Worm (Caenorhabditis elegans) whole organism, L2 larva: ENCODE measurements around the gene cest-2.2.

ENCODE experiments used
- C34F6.9 ChIP-seq: fragments of 150-350 bp; optimal IDR thresholded peaks from 2 replicates; lab custom pipeline; 2014; ENCODE audit warnings: missing biosample characterization, missing genetic modification characterization
- F13H6.1 ChIP-seq: sonication (generic microtip); optimal IDR thresholded peaks from 2 replicates; lab custom pipeline; 2016; ENCODE audit warnings: missing genetic modification characterization, missing compliant biosample characterization
- R02D3.7 ChIP-seq: fragments of 150-350 bp; optimal IDR thresholded peaks from 2 replicates; lab custom pipeline; 2014; ENCODE audit warnings: missing biosample characterization, missing genetic modification characterization
- Y55F3AM.14 ChIP-seq: fragments of 200-800 bp; sonication (Bioruptor generic); optimal IDR thresholded peaks from 2 replicates; lab custom pipeline; 2018; ENCODE audit warnings: mild to moderate bottlenecking, missing genetic modification characterization, missing compliant biosample characterization
- ZK546.5 ChIP-seq: sonication (generic microtip); optimal IDR thresholded peaks from 2 replicates; lab custom pipeline; 2017; ENCODE audit warnings: missing biosample characterization, missing genetic modification characterization
- ama-1 ChIP-seq: fragments of 150-350 bp; optimal IDR thresholded peaks from 2 replicates; lab custom pipeline; 2018; ENCODE audit warnings: inconsistent platforms
- ceh-82 ChIP-seq: fragments of 150-350 bp; optimal IDR thresholded peaks from 2 replicates; lab custom pipeline; 2014; ENCODE audit warnings: missing biosample characterization, missing genetic modification characterization
- dmd-4 ChIP-seq: sonication (generic microtip); optimal IDR thresholded peaks from 2 replicates; lab custom pipeline; 2017; ENCODE audit warnings: missing biosample characterization, missing genetic modification characterization
- egl-27 ChIP-seq: sonication (generic microtip); optimal IDR thresholded peaks from 3 replicates; lab custom pipeline; 2017; ENCODE audit warnings: missing biosample characterization, missing genetic modification reagents, missing genetic modification characterization
- elt-1 ChIP-seq: fragments of 150-350 bp; optimal IDR thresholded peaks from 2 replicates; lab custom pipeline; 2014; ENCODE audit warnings: missing biosample characterization, missing genetic modification characterization
- elt-3 ChIP-seq: sonication (generic microtip); optimal IDR thresholded peaks from 2 replicates; lab custom pipeline; 2017; ENCODE audit warnings: missing biosample characterization, missing genetic modification characterization
- gmeb-1 ChIP-seq: fragments of 150-350 bp; optimal IDR thresholded peaks from 2 replicates; lab custom pipeline; 2014; ENCODE audit warnings: missing biosample characterization, missing genetic modification characterization
- lin-11 ChIP-seq: fragments of 150-350 bp; sonication (generic microtip); optimal IDR thresholded peaks from 2 replicates; lab custom pipeline; 2014; ENCODE audit warnings: missing biosample characterization, missing genetic modification characterization, inconsistent platforms, mixed read lengths
- lin-13 ChIP-seq: fragments of 150-350 bp; optimal IDR thresholded peaks from 2 replicates; lab custom pipeline; 2014; ENCODE audit warnings: missing biosample characterization, missing genetic modification reagents, missing genetic modification characterization
- lsy-2 ChIP-seq, 2 experiments: fragments of 150-350 bp in 1 of 2; sonication (generic microtip) in 1 of 2; optimal IDR thresholded peaks; 2 replicates each; lab custom pipeline; 2014 to 2017; ENCODE audit warnings: missing biosample characterization in 2 of 2, missing genetic modification characterization in 2 of 2
- mab-5 ChIP-seq: fragments of 150-350 bp; optimal IDR thresholded peaks from 2 replicates; lab custom pipeline; 2014; ENCODE audit warnings: missing biosample characterization, missing genetic modification characterization
- mbf-1 ChIP-seq: sonication (generic microtip); optimal IDR thresholded peaks from 2 replicates; lab custom pipeline; 2017; ENCODE audit warnings: missing biosample characterization, missing genetic modification characterization
- mdl-1 ChIP-seq, 2 experiments: fragments of 150-350 bp in 1 of 2; sonication (generic microtip) in 1 of 2; optimal IDR thresholded peaks; 2 replicates each; lab custom pipeline; 2017; ENCODE audit warnings: missing biosample characterization in 2 of 2, missing genetic modification characterization in 2 of 2
- nhr-10 ChIP-seq: sonication (generic microtip); optimal IDR thresholded peaks from 2 replicates; lab custom pipeline; 2017; ENCODE audit warnings: missing biosample characterization, missing genetic modification characterization
- nhr-11 ChIP-seq: fragments of 150-350 bp; optimal IDR thresholded peaks from 2 replicates; lab custom pipeline; 2014; ENCODE audit warnings: missing biosample characterization, missing genetic modification characterization
- nhr-12 ChIP-seq: fragments of 150-350 bp; optimal IDR thresholded peaks from 2 replicates; lab custom pipeline; 2014; ENCODE audit warnings: missing biosample characterization, missing genetic modification characterization
- nhr-129 ChIP-seq: fragments of 150-350 bp; optimal IDR thresholded peaks from 2 replicates; lab custom pipeline; 2014; ENCODE audit warnings: missing biosample characterization, missing genetic modification characterization
- nhr-237 ChIP-seq: fragments of 150-350 bp; optimal IDR thresholded peaks from 2 replicates; lab custom pipeline; 2014; ENCODE audit warnings: missing biosample characterization, missing genetic modification characterization
- nhr-25 ChIP-seq: fragments of 150-350 bp; sonication (generic microtip); optimal IDR thresholded peaks from 3 replicates; lab custom pipeline; 2014; ENCODE audit warnings: missing biosample characterization, missing genetic modification characterization
- nhr-6 ChIP-seq: fragments of 150-350 bp; optimal IDR thresholded peaks from 2 replicates; lab custom pipeline; 2014; ENCODE audit warnings: missing biosample characterization, missing genetic modification characterization
- nhr-77 ChIP-seq: fragments of 150-350 bp; optimal IDR thresholded peaks from 2 replicates; lab custom pipeline; 2014; ENCODE audit warnings: missing biosample characterization, missing genetic modification characterization
- peb-1 ChIP-seq: fragments of 150-350 bp; optimal IDR thresholded peaks from 2 replicates; lab custom pipeline; 2014; ENCODE audit warnings: missing biosample characterization, missing genetic modification characterization
- sem-4 ChIP-seq: fragments of 150-350 bp; optimal IDR thresholded peaks from 2 replicates; lab custom pipeline; 2014; ENCODE audit warnings: missing biosample characterization, missing genetic modification reagents, missing genetic modification characterization
- skn-1 ChIP-seq: sonication (generic microtip); optimal IDR thresholded peaks from 2 replicates; lab custom pipeline; 2017; ENCODE audit warnings: missing biosample characterization, missing genetic modification characterization
- sma-3 ChIP-seq: sonication (generic microtip); optimal IDR thresholded peaks from 2 replicates; lab custom pipeline; 2016; ENCODE audit warnings: missing genetic modification reagents, missing genetic modification characterization, missing compliant biosample characterization
- sma-9 ChIP-seq, 2 experiments: fragments of 150-350 bp in 1 of 2; sonication (generic microtip) in 1 of 2; optimal IDR thresholded peaks; 2 replicates each; lab custom pipeline; 2014 to 2016; ENCODE audit warnings: missing genetic modification characterization in 2 of 2, mild to moderate bottlenecking in 1 of 2, missing biosample characterization in 1 of 2, missing compliant biosample characterization in 1 of 2, missing genetic modification reagents in 1 of 2, moderate library complexity in 1 of 2
- unc-55 ChIP-seq: fragments of 150-350 bp; sonication (generic microtip); optimal IDR thresholded peaks from 3 replicates; lab custom pipeline; 2014; ENCODE audit warnings: missing biosample characterization, missing genetic modification reagents, missing genetic modification characterization
- unc-62 ChIP-seq: fragments of 150-350 bp; optimal IDR thresholded peaks from 2 replicates; lab custom pipeline; 2014; ENCODE audit warnings: missing biosample characterization, missing genetic modification reagents, missing genetic modification characterization
- ztf-4 ChIP-seq: fragments of 150-350 bp; optimal IDR thresholded peaks from 2 replicates; lab custom pipeline; 2014; ENCODE audit warnings: missing biosample characterization, missing genetic modification characterization

Gene cest-2.2

ce11 chrV:14145267-14145666 is 29.9 kb downstream of the cest-2.2 start, which contains the start of gene par-1:
par-1 (minus strand) TSS chrV:14145367.
- TF ChIP-seq lin-13 (GFP tag; lab: Kevin White, UChicago) (no peak), sma-9 (GFP tag; optimal IDR thresholded peaks at IDR 0.05; lab: Kevin White, UChicago) (no peak), sma-9 (tag; optimal IDR thresholded peaks at IDR 0.05; lab: Kevin White, UChicago) (no peak), ztf-4 (tag; lab: Kevin White, UChicago) (no peak), ceh-82 (no peak), ZK546.5 (tag; lab: Kevin White, UChicago) (no peak), nhr-12 (tag; lab: Kevin White, UChicago) (no peak), skn-1 (tag; lab: Kevin White, UChicago) (no peak), nhr-237 (tag; lab: Kevin White, UChicago) (no peak), ama-1 (lab: Kevin White, UChicago) (no peak), nhr-11 (tag; lab: Kevin White, UChicago) (no peak), C34F6.9 (no peak), R02D3.7 (tag; lab: Kevin White, UChicago) (no peak), mdl-1 (tag; optimal IDR thresholded peaks at IDR 0.05; lab: Kevin White, UChicago) (no peak), nhr-129 (tag; lab: Kevin White, UChicago) (no peak), Y55F3AM.14 (GFP tag; lab: Kevin White, UChicago) (no peak), mab-5 (tag; lab: Kevin White, UChicago) (no peak), egl-27 (tag; lab: Kevin White, UChicago) (no peak), dmd-4 (tag; lab: Kevin White, UChicago) (no peak), nhr-25 (no peak)

ce11 chrV:14143634-14144033 is 31.5 kb downstream of the cest-2.2 start:
- no peak for TF ChIP-seq lin-11 (tag; lab: Kevin White, UChicago)
- TF ChIP-seq lsy-2 (tag; optimal IDR thresholded peaks at IDR 0.05; lab: Kevin White, UChicago): peak; percentile 8 to 67
- no peak for TF ChIP-seq nhr-12 (tag; lab: Kevin White, UChicago)
- TF ChIP-seq nhr-129 (tag; lab: Kevin White, UChicago): peak; percentile 39
- TF ChIP-seq C34F6.9: peak; percentile 82
- TF ChIP-seq mab-5 (tag; lab: Kevin White, UChicago): peak; percentile 66
- TF ChIP-seq sma-3 (GFP tag; lab: Kevin White, UChicago): no peak
- TF ChIP-seq nhr-10 (tag; lab: Kevin White, UChicago): no peak
- peak; percentile 40 for TF ChIP-seq F13H6.1 (tag; lab: Kevin White, UChicago)
- TF ChIP-seq gmeb-1 (tag; lab: Kevin White, UChicago): no peak
- TF ChIP-seq peb-1 (tag; lab: Kevin White, UChicago): no peak
- TF ChIP-seq mdl-1 (tag; optimal IDR thresholded peaks at IDR 0.05; lab: Kevin White, UChicago): peak in 1 of 2 experiments; percentile 9
- TF ChIP-seq nhr-237 (tag; lab: Kevin White, UChicago): peak; percentile 20
- no peak for TF ChIP-seq ceh-82
- TF ChIP-seq unc-55 (GFP tag; lab: Kevin White, UChicago): peak; percentile 81
- TF ChIP-seq Y55F3AM.14 (GFP tag; lab: Kevin White, UChicago): peak; percentile 30
- peak; percentile 72 for TF ChIP-seq sma-9 (GFP tag; optimal IDR thresholded peaks at IDR 0.05; lab: Kevin White, UChicago)
- no peak for TF ChIP-seq sma-9 (tag; optimal IDR thresholded peaks at IDR 0.05; lab: Kevin White, UChicago)
- no peak for TF ChIP-seq unc-62 (GFP tag; lab: Kevin White, UChicago)

ce11 chrV:14141846-14142245 is 33.3 kb downstream of the cest-2.2 start:
- TF ChIP-seq sma-3 (GFP tag; lab: Kevin White, UChicago) (no peak), mab-5 (tag; lab: Kevin White, UChicago) (no peak), elt-3 (tag; lab: Kevin White, UChicago) (no peak), nhr-11 (tag; lab: Kevin White, UChicago) (no peak), nhr-77 (tag; lab: Kevin White, UChicago) (no peak)

- TF ChIP-seq elt-1: no peak
- peak in 1 of 2 experiments; percentile 21 for TF ChIP-seq lsy-2 (tag; optimal IDR thresholded peaks at IDR 0.05; lab: Kevin White, UChicago)
- no peak for TF ChIP-seq nhr-129 (tag; lab: Kevin White, UChicago)
- peak; percentile 58 for TF ChIP-seq sem-4 (tag; lab: Kevin White, UChicago)
- no peak for TF ChIP-seq nhr-6 (tag; lab: Kevin White, UChicago)
- no peak for TF ChIP-seq mbf-1 (tag; lab: Kevin White, UChicago)
- TF ChIP-seq sma-9 (GFP tag; optimal IDR thresholded peaks at IDR 0.05; lab: Kevin White, UChicago): peak; percentile 47
- TF ChIP-seq sma-9 (tag; optimal IDR thresholded peaks at IDR 0.05; lab: Kevin White, UChicago): no peak
These were observed 34.4 kb downstream of the cest-2.2 start for ce11 chrV:14140733-14141132.
